Worm (Caenorhabditis elegans): ENCODE measurements around the gene srsx-18.

srsx-18 gene

ce11 chrV:5922236-5922635 is at the start of gene srsx-18:
Gene srsx-18, plus strand, starts transcription at chrV:5922536.
- TF ChIP-seq ceh-39 (tag; optimal IDR thresholded peaks at IDR 0.05) (no peak), zip-8 (tag; optimal IDR thresholded peaks at IDR 0.05) (no peak), lin-13 (tag; optimal IDR thresholded peaks at IDR 0.05) (no peak)

- TF ChIP-seq blmp-1 (tag; optimal IDR thresholded peaks at IDR 0.05): no peak
- no peak for TF ChIP-seq ztf-11 (tag; optimal IDR thresholded peaks at IDR 0.05)
- no peak for TF ChIP-seq nhr-28 (tag; optimal IDR thresholded peaks at IDR 0.05)
- TF ChIP-seq pha-4 (tag; optimal IDR thresholded peaks at IDR 0.05): no peak
- TF ChIP-seq lsy-2 (tag; optimal IDR thresholded peaks at IDR 0.05): no peak
- no peak for TF ChIP-seq drap-1 (GFP tag; optimal IDR thresholded peaks at IDR 0.05)
- no peak for TF ChIP-seq hlh-1 (tag; optimal IDR thresholded peaks at IDR 0.05)
- no peak for TF ChIP-seq elt-1 (tag; optimal IDR thresholded peaks at IDR 0.05; ENCODE audit: borderline replicate concordance, insufficient read depth)
- no peak for TF ChIP-seq sptf-1 (tag; optimal IDR thresholded peaks at IDR 0.05)
- no peak for TF ChIP-seq ham-2 (GFP tag; optimal IDR thresholded peaks at IDR 0.05)
- no peak for TF ChIP-seq zip-8 (tag; optimal IDR thresholded peaks at IDR 0.05)
- TF ChIP-seq mab-5 (tag; optimal IDR thresholded peaks at IDR 0.05): no peak
- no peak for TF ChIP-seq elt-3 (tag; optimal IDR thresholded peaks at IDR 0.05)
- TF ChIP-seq flh-1 (GFP tag; optimal IDR thresholded peaks at IDR 0.05): no peak
- no peak for TF ChIP-seq ceh-43 (GFP tag; optimal IDR thresholded peaks at IDR 0.05)
These were observed 45.4 kb upstream of the srsx-18 start for ce11 chrV:5876966-5877365.

- TF ChIP-seq tbx-8 (GFP tag; optimal IDR thresholded peaks at IDR 0.05) (no peak), nhr-28 (tag; optimal IDR thresholded peaks at IDR 0.05) (no peak), sptf-1 (tag; optimal IDR thresholded peaks at IDR 0.05) (no peak), lsy-2 (tag; optimal IDR thresholded peaks at IDR 0.05) (no peak), nhr-2 (tag; optimal IDR thresholded peaks at IDR 0.05) (no peak), sem-2 (GFP tag; optimal IDR thresholded peaks at IDR 0.05) (no peak), pha-4 (tag; optimal IDR thresholded peaks at IDR 0.05) (no peak), unc-120 (tag; optimal IDR thresholded peaks at IDR 0.05; ENCODE audit: poor library complexity, severe bottlenecking) (no peak), nhr-237 (tag; optimal IDR thresholded peaks at IDR 0.05) (no peak), unc-62 (GFP tag; optimal IDR thresholded peaks at IDR 0.05) (no peak), lin-13 (tag; optimal IDR thresholded peaks at IDR 0.05) (no peak), ceh-39 (tag; optimal IDR thresholded peaks at IDR 0.05) (no peak), elt-3 (tag; optimal IDR thresholded peaks at IDR 0.05) (no peak), unc-39 (tag; optimal IDR thresholded peaks at IDR 0.05) (no peak), nhr-12 (tag; optimal IDR thresholded peaks at IDR 0.05) (no peak), flh-1 (GFP tag; optimal IDR thresholded peaks at IDR 0.05) (no peak), snpc-4 (tag; optimal IDR thresholded peaks at IDR 0.05) (no peak)
These were observed 42.3 kb upstream of the srsx-18 start, which contains the start of gene C02G6.3 for ce11 chrV:5880064-5880463. Gene C02G6.3, plus strand, starts transcription at chrV:5880364.

ce11 chrV:5882429-5882828 is 39.9 kb upstream of the srsx-18 start:
- TF ChIP-seq nhr-28 (tag; optimal IDR thresholded peaks at IDR 0.05) (no peak), sem-2 (GFP tag; optimal IDR thresholded peaks at IDR 0.05) (no peak), lin-13 (tag; optimal IDR thresholded peaks at IDR 0.05) (no peak), zip-8 (tag; optimal IDR thresholded peaks at IDR 0.05) (no peak), M03D4.4 (tag; optimal IDR thresholded peaks at IDR 0.05) (no peak), lin-32 (GFP tag; optimal IDR thresholded peaks at IDR 0.05) (no peak), ces-1 (GFP tag; optimal IDR thresholded peaks at IDR 0.05) (no peak), elt-3 (tag; optimal IDR thresholded peaks at IDR 0.05) (no peak), nhr-2 (tag; optimal IDR thresholded peaks at IDR 0.05) (no peak), hlh-1 (tag; optimal IDR thresholded peaks at IDR 0.05) (no peak), unc-39 (tag; optimal IDR thresholded peaks at IDR 0.05) (no peak), ceh-83 (GFP tag; optimal IDR thresholded peaks at IDR 0.05) (no peak), unc-62 (GFP tag; optimal IDR thresholded peaks at IDR 0.05) (no peak), ham-2 (GFP tag; optimal IDR thresholded peaks at IDR 0.05) (no peak), mab-5 (tag; optimal IDR thresholded peaks at IDR 0.05) (no peak), tbx-8 (GFP tag; optimal IDR thresholded peaks at IDR 0.05) (no peak), drap-1 (GFP tag; optimal IDR thresholded peaks at IDR 0.05) (no peak)

- TF ChIP-seq lin-13 (tag; optimal IDR thresholded peaks at IDR 0.05) (no peak), ceh-43 (GFP tag; optimal IDR thresholded peaks at IDR 0.05) (no peak), zip-8 (tag; optimal IDR thresholded peaks at IDR 0.05) (no peak), elt-3 (tag; optimal IDR thresholded peaks at IDR 0.05) (no peak), mep-1 (tag; optimal IDR thresholded peaks at IDR 0.05) (no peak), tbx-8 (GFP tag; optimal IDR thresholded peaks at IDR 0.05) (no peak), sptf-1 (tag; optimal IDR thresholded peaks at IDR 0.05) (no peak), snpc-4 (tag; optimal IDR thresholded peaks at IDR 0.05) (no peak), ces-1 (GFP tag; optimal IDR thresholded peaks at IDR 0.05) (no peak), mls-2 (tag; optimal IDR thresholded peaks at IDR 0.05) (no peak), lin-32 (GFP tag; optimal IDR thresholded peaks at IDR 0.05) (no peak), mab-5 (tag; optimal IDR thresholded peaks at IDR 0.05) (no peak), ceh-39 (tag; optimal IDR thresholded peaks at IDR 0.05) (no peak)
These were observed 38.6 kb upstream of the srsx-18 start, which contains the start of gene C04E6.8 for ce11 chrV:5883735-5884134. Gene C04E6.8, minus strand, starts transcription at chrV:5883835.
